Worm (Caenorhabditis elegans) whole organism, midembryonic: Measurements from ENCODE around the gene msp-36.
A peak's percentile ranks its signal among the peaks of the same experiment; 100 is the strongest.

Experiments
- T22C8.4 ChIP-seq: fragments of 200-800 bp; sonication (Bioruptor generic); IDR thresholded peaks from 2 replicates; pipeline ENCODE4 v1.3.6; 2022; ENCODE audit warnings: missing genetic modification characterization, missing compliant biosample characterization
- cog-1 ChIP-seq: sonication (generic microtip); optimal IDR thresholded peaks from 2 replicates; lab custom pipeline; 2016; ENCODE audit warnings: missing genetic modification characterization, missing compliant biosample characterization
- flt-1 ChIP-seq: fragments of 200-800 bp; sonication (Bioruptor generic); IDR thresholded peaks from 2 replicates; pipeline ENCODE4 v1.3.6; 2022; ENCODE audit warnings: missing genetic modification characterization, missing compliant biosample characterization
- klf-2 ChIP-seq: fragments of 200-800 bp; sonication (Bioruptor generic); conservative IDR thresholded peaks from 2 replicates; pipeline ENCODE4 v1.3.6; 2022; ENCODE audit warnings: missing genetic modification reagents, missing genetic modification characterization, missing compliant biosample characterization
- med-1 ChIP-seq: sonication (generic microtip); optimal IDR thresholded peaks from 2 replicates; lab custom pipeline; 2017; ENCODE audit warnings: missing genetic modification characterization, mild to moderate bottlenecking, missing compliant biosample characterization, antibody characterized with exemption, missing genetic modification reagents; ENCODE audit not compliant: insufficient read depth
- ref-1 ChIP-seq: fragments of 200-800 bp; sonication (Bioruptor generic); conservative IDR thresholded peaks from 2 replicates; pipeline ENCODE4 v1.3.6; 2022; ENCODE audit warnings: missing genetic modification reagents, missing genetic modification characterization, missing compliant biosample characterization
- tab-1 ChIP-seq: fragments of 200-800 bp; sonication (Bioruptor generic); IDR thresholded peaks from 2 replicates; pipeline ENCODE4 v1.3.6; 2022; ENCODE audit warnings: missing genetic modification characterization, missing compliant biosample characterization
- ztf-23 ChIP-seq: fragments of 200-800 bp; sonication (Bioruptor generic); IDR thresholded peaks from 2 replicates; pipeline ENCODE4 v1.3.6; 2022; ENCODE audit warnings: missing genetic modification reagents, missing genetic modification characterization, missing compliant biosample characterization
- ztf-29 ChIP-seq: fragments of 200-800 bp; sonication (Bioruptor generic); IDR thresholded peaks from 2 replicates; pipeline ENCODE4 v1.3.6; 2022; ENCODE audit warnings: missing genetic modification reagents, missing genetic modification characterization, missing compliant biosample characterization

The msp-36 gene

DNA sequence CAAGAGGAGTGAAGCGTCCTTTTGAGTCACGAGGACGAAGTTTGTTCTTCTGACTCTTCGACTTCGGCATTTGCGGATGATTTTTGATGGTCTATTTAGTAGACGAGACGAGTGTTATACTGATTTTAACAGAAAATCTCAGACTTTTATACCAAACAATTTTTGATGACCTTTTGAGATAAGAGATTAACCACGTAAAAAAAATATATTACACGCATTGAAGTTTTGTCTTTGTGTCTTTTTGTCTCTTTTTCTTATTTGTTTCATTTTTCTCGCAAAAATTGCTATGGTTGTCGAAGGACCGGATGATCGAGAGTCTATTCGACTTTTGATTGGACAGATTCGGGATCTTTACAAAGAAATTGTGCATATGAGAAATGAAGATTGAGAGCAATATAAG lies 16.2 kb downstream of the msp-36 start, which contains the start of gene spch-1:
Gene spch-1, minus strand, starts transcription at position 101 of the 400 bp plus-strand sequence.
- TF ChIP-seq klf-2 (GFP tag; lab: Robert Waterston, UW): no peak
- no peak for TF ChIP-seq ztf-23 (GFP tag; lab: Robert Waterston, UW)
- TF ChIP-seq med-1 (GFP tag; lab: Kevin White, UChicago): no peak
- TF ChIP-seq cog-1 (tag; lab: Kevin White, UChicago): no peak
- TF ChIP-seq flt-1 (GFP tag; lab: Robert Waterston, UW): no peak
- no peak for TF ChIP-seq ztf-29 (GFP tag; lab: Robert Waterston, UW)
- TF ChIP-seq ref-1 (GFP tag; lab: Robert Waterston, UW): no peak
- no peak for TF ChIP-seq T22C8.4 (GFP tag; lab: Robert Waterston, UW)
- TF ChIP-seq tab-1 (GFP tag; lab: Robert Waterston, UW): no peak

DNA sequence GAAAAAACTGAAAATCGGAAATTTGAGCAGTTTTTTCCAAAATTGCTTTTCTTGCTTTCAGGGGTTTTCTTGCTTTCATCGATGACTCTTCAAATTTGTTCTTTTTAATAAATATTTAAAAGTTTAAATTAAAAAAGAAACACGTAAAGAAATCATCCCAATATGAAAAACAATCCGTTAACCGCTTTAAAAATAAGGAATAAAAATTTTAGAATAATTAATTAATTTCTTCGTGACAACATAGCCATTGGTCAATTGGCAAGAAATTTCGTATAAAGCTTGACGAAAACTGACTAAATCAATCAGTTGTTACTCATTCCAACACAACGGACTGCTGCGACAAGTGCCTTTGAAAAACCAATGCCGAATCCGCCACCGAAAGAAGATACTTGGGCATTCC lies 17.3 kb downstream of the msp-36 start, which contains the start of gene nsph-3.2:
Gene nsph-3.2, plus strand, starts transcription at position 301 of the 400 bp plus-strand sequence.
- TF ChIP-seq tab-1 (GFP tag; lab: Robert Waterston, UW) (no peak), ztf-29 (GFP tag; lab: Robert Waterston, UW) (no peak), ztf-23 (GFP tag; lab: Robert Waterston, UW) (no peak), flt-1 (GFP tag; lab: Robert Waterston, UW) (no peak), cog-1 (tag; lab: Kevin White, UChicago) (no peak)

DNA sequence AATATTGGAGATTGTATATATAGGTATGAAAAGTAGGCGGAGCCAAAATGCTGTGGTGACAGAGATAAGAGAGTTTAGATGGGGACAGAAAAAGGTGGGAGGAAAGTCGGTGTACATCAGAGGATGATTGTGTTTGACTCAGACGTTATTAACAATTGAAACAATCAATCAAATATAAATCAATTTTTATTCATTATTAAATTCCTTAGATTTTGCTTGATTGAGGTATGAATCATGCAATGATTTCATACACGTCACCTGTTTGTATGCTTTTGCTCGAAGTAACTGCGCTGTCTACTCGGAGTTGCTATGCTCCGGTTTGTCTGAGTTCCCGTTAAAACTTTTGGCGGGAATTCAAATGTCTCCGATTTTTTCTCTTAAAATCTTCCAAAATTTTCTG lies 19.9 kb downstream of the msp-36 start, which contains the start of gene C04G2.10:
Gene C04G2.10, plus strand, starts transcription at position 301 of the 400 bp plus-strand sequence.
- TF ChIP-seq ztf-23 (GFP tag; lab: Robert Waterston, UW): no peak
- no peak for TF ChIP-seq flt-1 (GFP tag; lab: Robert Waterston, UW)
- no peak for TF ChIP-seq tab-1 (GFP tag; lab: Robert Waterston, UW)
- no peak for TF ChIP-seq T22C8.4 (GFP tag; lab: Robert Waterston, UW)
- TF ChIP-seq ztf-29 (GFP tag; lab: Robert Waterston, UW): no peak
- TF ChIP-seq klf-2 (GFP tag; lab: Robert Waterston, UW): no peak
- TF ChIP-seq cog-1 (tag; lab: Kevin White, UChicago): no peak
- no peak for TF ChIP-seq med-1 (GFP tag; lab: Kevin White, UChicago)
- no peak for TF ChIP-seq ref-1 (GFP tag; lab: Robert Waterston, UW)

DNA sequence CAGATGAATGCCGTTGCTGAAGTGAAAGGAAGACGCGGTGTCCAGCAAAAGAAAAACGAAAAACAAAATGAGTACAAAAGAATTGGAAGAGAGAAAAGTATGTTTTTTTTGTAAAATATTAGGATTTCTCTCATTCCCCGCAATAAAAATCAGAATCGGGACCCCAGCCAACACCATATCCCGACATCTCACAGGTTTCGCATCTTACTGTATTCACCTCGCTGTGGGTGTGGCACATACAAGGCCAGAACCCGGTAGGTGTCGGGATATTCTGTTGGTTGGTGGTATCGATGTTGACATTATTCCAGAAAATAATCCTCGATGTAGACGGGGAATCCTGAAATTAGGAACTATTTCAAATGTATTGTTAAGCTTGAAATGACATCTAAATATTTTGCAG lies 21.5 kb downstream of the msp-36 start:
- no peak for TF ChIP-seq cog-1 (tag; lab: Kevin White, UChicago)
- TF ChIP-seq klf-2 (GFP tag; lab: Robert Waterston, UW): no peak
- no peak for TF ChIP-seq T22C8.4 (GFP tag; lab: Robert Waterston, UW)
- TF ChIP-seq med-1 (GFP tag; lab: Kevin White, UChicago): no peak
- TF ChIP-seq ztf-29 (GFP tag; lab: Robert Waterston, UW): no peak
- TF ChIP-seq flt-1 (GFP tag; lab: Robert Waterston, UW): no peak
- TF ChIP-seq tab-1 (GFP tag; lab: Robert Waterston, UW): no peak
- TF ChIP-seq ztf-23 (GFP tag; lab: Robert Waterston, UW): no peak
- TF ChIP-seq ref-1 (GFP tag; lab: Robert Waterston, UW): no peak

DNA sequence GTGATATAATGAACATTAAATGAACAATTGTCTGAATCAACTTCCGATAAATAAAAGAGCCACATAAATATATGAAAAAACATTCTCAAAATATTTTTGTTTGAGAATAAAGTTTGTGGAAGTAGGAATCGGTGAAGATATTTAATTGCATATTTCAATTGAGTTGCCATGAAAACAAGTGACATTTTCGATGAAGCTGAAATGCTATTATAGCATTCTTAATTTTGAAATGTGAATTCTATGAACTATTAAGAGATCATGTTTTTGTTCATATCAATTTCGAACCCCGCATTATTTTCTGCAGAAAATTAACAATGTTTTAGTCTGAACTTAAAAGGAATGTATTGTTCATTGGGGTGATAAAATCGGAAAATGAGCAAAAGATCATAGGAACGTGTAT lies 27.0 kb downstream of the msp-36 start, which contains the start of gene irld-21:
Gene irld-21, minus strand, starts transcription at position 101 of the 400 bp plus-strand sequence.
- TF ChIP-seq ztf-23 (GFP tag; lab: Robert Waterston, UW) (no peak), tab-1 (GFP tag; lab: Robert Waterston, UW) (no peak), flt-1 (GFP tag; lab: Robert Waterston, UW) (no peak), ztf-29 (GFP tag; lab: Robert Waterston, UW) (no peak), med-1 (GFP tag; lab: Kevin White, UChicago) (no peak), T22C8.4 (GFP tag; lab: Robert Waterston, UW) (no peak), ref-1 (GFP tag; lab: Robert Waterston, UW) (no peak), klf-2 (GFP tag; lab: Robert Waterston, UW) (no peak), cog-1 (tag; lab: Kevin White, UChicago) (no peak)

DNA sequence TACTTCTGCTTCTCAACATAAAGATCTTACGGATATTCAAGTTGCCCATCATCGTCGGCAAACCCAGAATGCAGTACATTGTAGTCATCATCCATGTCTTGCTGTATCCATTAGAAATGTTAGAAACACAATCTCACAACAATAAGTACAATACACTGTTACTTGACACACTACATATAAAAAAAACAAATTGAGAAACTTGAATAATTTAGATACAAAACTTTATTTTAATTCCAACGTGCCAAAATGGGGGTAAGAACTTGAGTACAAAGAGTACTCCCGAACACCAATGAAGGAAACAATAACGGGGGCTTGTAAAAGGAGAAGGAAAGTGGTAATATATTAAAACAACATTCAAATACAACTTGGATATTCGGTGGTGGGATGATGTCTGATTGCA lies 31.3 kb downstream of the msp-36 start, which contains the start of gene ctf-18:
Gene ctf-18, minus strand, starts transcription at position 101 of the 400 bp plus-strand sequence.
- TF ChIP-seq ref-1 (GFP tag; lab: Robert Waterston, UW) (no peak), tab-1 (GFP tag; lab: Robert Waterston, UW) (no peak), klf-2 (GFP tag; lab: Robert Waterston, UW) (no peak), ztf-29 (GFP tag; lab: Robert Waterston, UW) (no peak)

DNA sequence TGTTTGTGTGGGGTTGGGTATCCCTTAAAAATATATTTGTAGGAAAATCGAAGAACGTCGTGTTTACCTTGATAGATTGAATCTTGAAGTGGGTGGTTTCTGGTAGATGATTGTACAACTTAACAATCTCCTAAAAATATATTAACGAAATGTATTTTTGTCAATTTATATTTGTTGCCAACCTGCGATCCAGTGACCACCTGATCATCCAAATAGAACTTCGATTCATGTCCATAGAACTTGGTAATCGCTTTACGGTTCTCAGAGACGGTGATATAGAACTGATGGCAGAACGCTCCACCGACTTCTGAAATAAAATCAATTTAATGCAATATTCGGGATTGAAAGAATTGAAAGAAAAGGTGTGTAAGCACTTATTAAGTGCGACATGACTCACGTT lies 33.2 kb downstream of the msp-36 start:
- TF ChIP-seq med-1 (GFP tag; lab: Kevin White, UChicago) (no peak), ztf-23 (GFP tag; lab: Robert Waterston, UW) (no peak), flt-1 (GFP tag; lab: Robert Waterston, UW) (no peak), ztf-29 (GFP tag; lab: Robert Waterston, UW) (no peak), T22C8.4 (GFP tag; lab: Robert Waterston, UW) (no peak), tab-1 (GFP tag; lab: Robert Waterston, UW) (no peak), klf-2 (GFP tag; lab: Robert Waterston, UW) (no peak), cog-1 (tag; lab: Kevin White, UChicago) (no peak), ref-1 (GFP tag; lab: Robert Waterston, UW) (no peak)

DNA sequence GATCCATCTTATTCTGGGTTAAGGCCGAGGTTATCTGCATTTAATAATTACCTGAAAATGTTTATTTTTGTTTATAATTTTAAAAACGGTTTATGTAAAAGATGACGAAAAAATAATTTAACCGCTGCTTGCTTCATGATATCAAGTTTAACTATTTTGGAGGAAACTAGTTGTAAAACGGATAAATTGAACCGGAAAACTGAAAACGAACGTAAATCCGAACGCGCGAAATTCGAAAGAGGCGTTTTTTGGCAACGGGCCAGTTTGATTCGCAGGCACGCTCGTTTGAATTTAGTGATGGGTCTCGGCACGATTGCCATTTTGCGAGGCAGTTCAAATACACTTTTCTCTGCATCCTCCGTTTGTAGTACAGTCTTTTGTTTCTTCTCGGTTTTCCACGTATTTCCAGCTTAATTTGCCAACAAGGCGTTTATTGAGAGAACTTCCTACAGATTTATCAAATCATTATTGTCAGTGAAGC lies 33.7 kb downstream of the msp-36 start, which contains the start of the genes gtbp-1 and K08F4.3:
Gene gtbp-1, minus strand, starts transcription at position 51 of the 481 bp plus-strand sequence.
Gene K08F4.3, plus strand, starts transcription at position 352 of the 481 bp plus-strand sequence.
- TF ChIP-seq ztf-23 (GFP tag; lab: Robert Waterston, UW): peak; percentile 50; the same call in 1 of the 2 replicates
- TF ChIP-seq ztf-29 (GFP tag; lab: Robert Waterston, UW): no peak

DNA sequence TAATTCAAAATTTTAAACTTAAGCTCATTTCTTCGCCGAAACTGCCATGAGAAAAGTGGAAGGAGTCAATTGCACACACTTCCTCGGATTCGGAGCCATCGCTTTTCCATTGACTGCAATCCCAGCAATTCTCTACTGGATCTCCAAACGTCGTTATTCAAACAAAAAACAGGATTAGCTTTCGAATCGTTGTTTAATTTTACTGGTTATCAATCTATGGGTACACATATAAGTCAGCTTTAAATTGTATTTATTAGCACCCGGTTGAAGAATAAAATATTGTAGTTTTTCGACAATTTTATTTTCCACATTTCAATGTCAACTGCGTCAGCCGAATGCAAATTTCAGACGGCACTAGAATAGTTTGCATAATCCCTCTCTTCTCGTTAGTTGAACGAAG lies 34.7 kb downstream of the msp-36 start, which contains the start of gene glt-3:
Gene glt-3, plus strand, starts transcription at position 301 of the 400 bp plus-strand sequence.
- TF ChIP-seq cog-1 (tag; lab: Kevin White, UChicago): no peak
- TF ChIP-seq flt-1 (GFP tag; lab: Robert Waterston, UW): no peak
- no peak for TF ChIP-seq tab-1 (GFP tag; lab: Robert Waterston, UW)
- TF ChIP-seq T22C8.4 (GFP tag; lab: Robert Waterston, UW): no peak
- no peak for TF ChIP-seq med-1 (GFP tag; lab: Kevin White, UChicago)
- TF ChIP-seq ztf-23 (GFP tag; lab: Robert Waterston, UW): no peak
- no peak for TF ChIP-seq klf-2 (GFP tag; lab: Robert Waterston, UW)
- no peak for TF ChIP-seq ref-1 (GFP tag; lab: Robert Waterston, UW)
